Fruit fly (Drosophila melanogaster) S2 (cell line): ENCODE results near the gene mAcon1.

ENCODE experiments used
- CG8478 ChIP-seq: fragments of >200 bp; optimal IDR thresholded peaks from 2 replicates; lab custom pipeline; 2018
- CTCF ChIP-seq, 2 experiments: fragments of >200 bp; optimal IDR thresholded peaks; 2 replicates each; lab custom pipeline; 2018

- TF ChIP-seq CTCF (optimal IDR thresholded peaks at IDR 0.05; lab: Kevin White, UChicago) (no peak), CG8478 (no peak)
Observed at dm6 chr2L:21189273-21189781, 21.0 kb downstream of the mAcon1 start.
